Fruit fly (Drosophila melanogaster) whole organism, prepupa: ENCODE data around the gene Ccz1.

Experiments used
- Blimp-1 ChIP-seq: fragments of 200-800 bp; sonication (Bioruptor generic); optimal IDR thresholded peaks from 3 replicates; lab custom pipeline; 2017; ENCODE audit warnings: missing biosample characterization, missing genetic modification characterization, mild to moderate bottlenecking, moderate library complexity, missing genetic modification reagents
- CG3032 ChIP-seq: fragments of 200-800 bp; optimal IDR thresholded peaks from 2 replicates; lab custom pipeline; 2019; ENCODE audit warnings: missing biosample characterization, mild to moderate bottlenecking, missing genetic modification characterization, moderate library complexity
- Ets21C ChIP-seq: fragments of 200-800 bp; sonication (Bioruptor generic); optimal IDR thresholded peaks from 3 replicates; lab custom pipeline; 2016; ENCODE audit warnings: missing biosample characterization, missing genetic modification characterization
- OdsH ChIP-seq: fragments of 200-800 bp; sonication (Bioruptor generic); optimal IDR thresholded peaks from 3 replicates; lab custom pipeline; 2016; ENCODE audit warnings: missing biosample characterization, missing genetic modification characterization
- Sox102F ChIP-seq: fragments of 200-800 bp; sonication (Bioruptor generic); optimal IDR thresholded peaks from 2 replicates; lab custom pipeline; 2016; ENCODE audit warnings: missing biosample characterization, mild to moderate bottlenecking, missing genetic modification characterization
- Sox14 ChIP-seq: fragments of 200-800 bp; sonication (Bioruptor generic); optimal IDR thresholded peaks from 3 replicates; lab custom pipeline; 2016; ENCODE audit warnings: missing biosample characterization, missing genetic modification characterization
- pdm3 ChIP-seq: fragments of 200-800 bp; sonication (Bioruptor generic); optimal IDR thresholded peaks from 3 replicates; lab custom pipeline; 2016; ENCODE audit warnings: missing biosample characterization, missing genetic modification characterization
- salr ChIP-seq, 2 experiments: fragments of 200-800 bp; sonication (Bioruptor generic); optimal IDR thresholded peaks; 3 replicates each; lab custom pipeline; 2016 to 2018; ENCODE audit warnings: missing biosample characterization in 2 of 2, missing genetic modification characterization in 2 of 2, mild to moderate bottlenecking in 1 of 2
- ss ChIP-seq, 2 experiments: fragments of 200-800 bp; sonication (Bioruptor generic); optimal IDR thresholded peaks; 2 replicates in 1 of 2; 3 replicates in 1 of 2; lab custom pipeline; 2017 to 2018; ENCODE audit warnings: mild to moderate bottlenecking in 2 of 2, missing biosample characterization in 2 of 2, missing genetic modification characterization in 2 of 2, moderate library complexity in 1 of 2

dm6 chr3L:3932742-3933289 is 33.9 kb upstream of the Ccz1 start:
- TF ChIP-seq pdm3 (no peak), salr (GFP tag; optimal IDR thresholded peaks at IDR 0.05; lab: Kevin White, UChicago) (no peak), CG3032 (tag; lab: Kevin White, UChicago) (no peak), Sox102F (no peak), Ets21C (no peak), Blimp-1 (GFP tag; lab: Kevin White, UChicago) (no peak), OdsH (GFP tag; lab: Kevin White, UChicago) (no peak), ss (GFP tag; optimal IDR thresholded peaks at IDR 0.05; lab: Kevin White, UChicago) (no peak), Sox14 (no peak)
